Worm (Caenorhabditis elegans) whole organism, L4/young adult: ENCODE data around the gene M04D8.8.

Experiments used
- W03F9.2 ChIP-seq: fragments of 150-350 bp; optimal IDR thresholded peaks from 2 replicates; lab custom pipeline; 2014; ENCODE audit warnings: missing biosample characterization, missing genetic modification characterization
- dao-5 ChIP-seq: sonication (generic microtip); optimal IDR thresholded peaks from 2 replicates; lab custom pipeline; 2016; ENCODE audit warnings: missing genotype, missing genetic modification characterization, moderate library complexity, missing compliant biosample characterization
- him-1 ChIP-seq: sonication (generic microtip); optimal IDR thresholded peaks from 2 replicates; lab custom pipeline; 2016; ENCODE audit warnings: missing genotype, missing genetic modification reagents, missing genetic modification characterization, missing compliant biosample characterization

Gene M04D8.8

ce11 chrIII:10033881-10034280 lies at the start of gene M04D8.8:
Gene M04D8.8, plus strand, starts transcription at chrIII:10034181.
- TF ChIP-seq W03F9.2 (tag; lab: Kevin White, UChicago) (no peak), him-1 (tag; lab: Kevin White, UChicago) (no peak), dao-5 (tag; lab: Kevin White, UChicago) (no peak)

ce11 chrIII:9984604-9985003 lies 49.4 kb upstream of the M04D8.8 start:
- TF ChIP-seq him-1 (tag; lab: Kevin White, UChicago) (no peak), dao-5 (tag; lab: Kevin White, UChicago) (no peak), W03F9.2 (tag; lab: Kevin White, UChicago) (no peak)

- TF ChIP-seq dao-5 (tag; lab: Kevin White, UChicago) = no peak
- TF ChIP-seq him-1 (tag; lab: Kevin White, UChicago) = no peak
- no peak for TF ChIP-seq W03F9.2 (tag; lab: Kevin White, UChicago)
These were observed 48.4 kb upstream of the M04D8.8 start for ce11 chrIII:9985542-9985941.

ce11 chrIII:9986827-9987429 lies 47.1 kb upstream of the M04D8.8 start, which contains the start of gene C05B5.12:
Gene C05B5.12, plus strand, starts transcription at chrIII:9987379.
- no peak for TF ChIP-seq him-1 (tag; lab: Kevin White, UChicago)
- TF ChIP-seq dao-5 (tag; lab: Kevin White, UChicago) = no peak
- TF ChIP-seq W03F9.2 (tag; lab: Kevin White, UChicago) = no peak

ce11 chrIII:9988352-9988751 lies 45.6 kb upstream of the M04D8.8 start, which contains the start of gene C05B5.1:
Gene C05B5.1, minus strand, starts transcription at chrIII:9988452.
- TF ChIP-seq dao-5 (tag; lab: Kevin White, UChicago) (no peak), W03F9.2 (tag; lab: Kevin White, UChicago) (no peak)

DNA sequence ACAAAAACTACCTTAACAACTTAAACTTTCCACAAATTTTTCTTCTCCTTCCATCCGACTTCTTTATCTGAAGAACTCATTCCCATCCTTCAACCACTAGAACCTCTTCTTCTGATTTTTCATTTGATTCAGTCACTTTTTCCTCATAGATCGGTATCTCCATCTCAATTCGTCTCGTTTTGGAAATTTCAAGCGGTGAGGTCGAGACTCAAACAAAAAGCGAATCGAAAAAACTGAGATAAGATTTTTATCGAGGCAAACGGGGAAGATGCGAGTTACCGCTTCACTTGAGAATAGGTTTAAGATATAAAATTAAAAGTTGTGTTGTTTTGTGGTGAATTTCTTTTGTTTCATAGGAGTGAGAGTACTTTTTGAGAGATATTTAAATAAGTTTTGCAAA lies 42.7 kb upstream of the M04D8.8 start:
- TF ChIP-seq W03F9.2 (tag; lab: Kevin White, UChicago) (no peak), him-1 (tag; lab: Kevin White, UChicago) (no peak), dao-5 (tag; lab: Kevin White, UChicago) (no peak)

- no peak for TF ChIP-seq him-1 (tag; lab: Kevin White, UChicago)
- TF ChIP-seq dao-5 (tag; lab: Kevin White, UChicago) = no peak
- TF ChIP-seq W03F9.2 (tag; lab: Kevin White, UChicago) = no peak
These were observed 40.4 kb upstream of the M04D8.8 start, which contains the start of gene C05B5.4 for ce11 chrIII:9993535-9993934. Gene C05B5.4, plus strand, starts transcription at chrIII:9993885.

DNA sequence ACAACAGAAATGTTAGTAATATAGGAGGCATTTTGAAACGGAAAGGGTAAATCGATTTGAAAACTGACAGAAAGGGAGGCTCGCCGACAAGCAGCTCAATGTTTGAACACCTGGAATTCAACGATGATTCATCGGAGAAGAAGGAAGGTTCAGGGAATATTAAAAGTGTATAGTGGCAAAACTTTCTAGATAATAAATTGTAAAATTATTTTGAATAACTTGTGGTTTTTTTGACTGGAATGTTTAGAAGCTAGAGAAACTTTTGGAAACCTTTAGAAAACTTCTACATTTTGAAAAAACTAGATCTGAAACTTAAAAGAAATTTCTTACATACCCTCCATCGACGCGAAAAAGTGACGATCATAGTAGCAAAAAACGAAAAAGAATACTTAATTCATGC lies 36.1 kb upstream of the M04D8.8 start, which contains the start of gene pqn-8:
Gene pqn-8 (minus strand): TSS at position 101 of the 400 bp plus-strand sequence.
- TF ChIP-seq him-1 (tag; lab: Kevin White, UChicago) (no peak), W03F9.2 (tag; lab: Kevin White, UChicago) (no peak), dao-5 (tag; lab: Kevin White, UChicago) (no peak)

ce11 chrIII:9999235-9999634 lies 34.7 kb upstream of the M04D8.8 start, which contains the start of gene C05B5.17:
Gene C05B5.17, minus strand, starts transcription at chrIII:9999335.
- TF ChIP-seq W03F9.2 (tag; lab: Kevin White, UChicago) = no peak

DNA sequence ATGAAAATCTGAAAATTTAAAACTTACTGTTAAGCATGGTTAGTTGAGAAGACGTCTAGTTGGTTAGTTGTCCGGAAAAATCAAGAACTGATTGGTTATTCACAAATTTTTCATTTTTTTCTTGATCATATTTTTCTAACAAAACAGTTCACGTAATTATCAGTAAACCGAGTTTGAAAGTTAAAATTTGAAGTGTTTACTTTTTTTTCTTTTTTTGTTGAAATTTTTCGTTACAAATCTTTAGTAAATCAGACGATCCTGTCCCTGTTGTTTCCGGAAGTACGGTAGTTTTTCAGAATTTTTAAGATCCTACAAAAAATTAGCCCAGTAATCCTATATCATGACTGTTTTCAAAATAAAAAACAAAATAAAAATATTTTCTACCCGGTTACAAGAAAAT lies 33.6 kb upstream of the M04D8.8 start, which contains the start of gene C05B5.2:
Gene C05B5.2 (minus strand): TSS at position 101 of the 400 bp plus-strand sequence.
- TF ChIP-seq him-1 (tag; lab: Kevin White, UChicago) = no peak
- TF ChIP-seq W03F9.2 (tag; lab: Kevin White, UChicago) = no peak
- no peak for TF ChIP-seq dao-5 (tag; lab: Kevin White, UChicago)

DNA sequence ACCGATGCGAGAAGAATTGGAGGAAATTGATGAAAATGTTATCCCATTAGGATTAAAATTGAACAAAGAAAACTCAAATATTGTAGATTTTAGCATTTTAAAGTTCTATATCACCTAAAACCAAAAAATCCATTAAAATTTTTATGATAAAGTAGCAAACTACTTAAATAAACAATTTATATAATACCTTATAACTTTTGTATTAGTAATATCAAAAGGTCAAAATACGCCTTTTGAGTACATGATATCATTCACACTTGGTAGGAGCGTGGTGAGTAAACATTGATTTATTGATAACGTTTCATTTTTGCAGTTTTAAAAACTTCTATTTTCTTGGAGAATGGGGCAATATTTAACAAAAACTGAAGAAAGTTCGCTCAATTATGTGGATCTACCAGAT lies 32.9 kb upstream of the M04D8.8 start, which contains the start of gene C05B5.5:
Gene C05B5.5 (plus strand): TSS at position 301 of the 400 bp plus-strand sequence.
- TF ChIP-seq dao-5 (tag; lab: Kevin White, UChicago) (no peak), him-1 (tag; lab: Kevin White, UChicago) (no peak), W03F9.2 (tag; lab: Kevin White, UChicago) (no peak)

- TF ChIP-seq W03F9.2 (tag; lab: Kevin White, UChicago) = no peak
- TF ChIP-seq dao-5 (tag; lab: Kevin White, UChicago) = no peak
- no peak for TF ChIP-seq him-1 (tag; lab: Kevin White, UChicago)
These were observed 29.8 kb upstream of the M04D8.8 start, which contains the start of gene C05B5.11 for ce11 chrIII:10004213-10004612. Gene C05B5.11, plus strand, starts transcription at chrIII:10004513.

DNA sequence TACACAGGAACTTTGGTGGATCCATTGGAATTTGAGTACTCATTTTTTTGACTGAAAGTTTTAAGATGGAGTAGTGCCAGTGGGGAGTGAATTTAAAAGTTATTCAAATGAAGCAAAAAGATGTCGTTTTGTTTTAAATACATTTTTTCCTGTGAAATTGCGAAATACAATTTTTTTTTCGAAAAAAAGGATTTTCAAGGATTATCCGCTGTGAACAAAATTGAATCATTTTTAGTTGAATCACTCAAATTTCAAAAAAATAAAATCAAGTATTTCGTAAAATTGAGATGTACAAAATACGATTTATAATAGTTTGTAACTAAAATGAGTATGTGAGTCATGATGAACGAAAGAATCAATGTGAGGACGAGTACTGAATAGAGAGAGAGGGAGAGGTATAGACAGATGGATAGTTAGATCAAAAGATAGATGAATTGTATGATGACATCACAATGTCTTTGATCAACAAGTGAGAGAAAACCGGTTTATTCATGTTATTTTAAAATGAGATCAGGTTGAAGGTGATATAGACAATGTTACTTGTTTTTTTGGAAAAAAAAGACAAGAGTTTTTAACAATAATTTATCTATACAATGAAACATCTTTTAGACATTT lies 27.1 kb upstream of the M04D8.8 start, which contains the start of gene C05B5.8:
Gene C05B5.8 (minus strand): TSS at position 51 of the 615 bp plus-strand sequence.
- TF ChIP-seq him-1 (tag; lab: Kevin White, UChicago) (no peak), W03F9.2 (tag; lab: Kevin White, UChicago) (no peak), dao-5 (tag; lab: Kevin White, UChicago) (no peak)
